Worm (Caenorhabditis elegans) whole organism, midembryonic: ENCODE measurements around the gene F13B12.6.

ENCODE experiments used
- cog-1 ChIP-seq: sonication (generic microtip); optimal IDR thresholded peaks from 2 replicates; lab custom pipeline; 2016; ENCODE audit warnings: missing genetic modification characterization, missing compliant biosample characterization
- flt-1 ChIP-seq: fragments of 200-800 bp; sonication (Bioruptor generic); IDR thresholded peaks from 2 replicates; pipeline ENCODE4 v1.3.6; 2022; ENCODE audit warnings: missing genetic modification characterization, missing compliant biosample characterization
- klf-2 ChIP-seq: fragments of 200-800 bp; sonication (Bioruptor generic); conservative IDR thresholded peaks from 2 replicates; pipeline ENCODE4 v1.3.6; 2022; ENCODE audit warnings: missing genetic modification reagents, missing genetic modification characterization, missing compliant biosample characterization
- med-1 ChIP-seq: sonication (generic microtip); optimal IDR thresholded peaks from 2 replicates; lab custom pipeline; 2017; ENCODE audit warnings: missing genetic modification characterization, mild to moderate bottlenecking, missing compliant biosample characterization, antibody characterized with exemption, missing genetic modification reagents; ENCODE audit not compliant: insufficient read depth
- ref-1 ChIP-seq: fragments of 200-800 bp; sonication (Bioruptor generic); conservative IDR thresholded peaks from 2 replicates; pipeline ENCODE4 v1.3.6; 2022; ENCODE audit warnings: missing genetic modification reagents, missing genetic modification characterization, missing compliant biosample characterization
- tab-1 ChIP-seq: fragments of 200-800 bp; sonication (Bioruptor generic); IDR thresholded peaks from 2 replicates; pipeline ENCODE4 v1.3.6; 2022; ENCODE audit warnings: missing genetic modification characterization, missing compliant biosample characterization
- ztf-23 ChIP-seq: fragments of 200-800 bp; sonication (Bioruptor generic); IDR thresholded peaks from 2 replicates; pipeline ENCODE4 v1.3.6; 2022; ENCODE audit warnings: missing genetic modification reagents, missing genetic modification characterization, missing compliant biosample characterization
- ztf-29 ChIP-seq: fragments of 200-800 bp; sonication (Bioruptor generic); IDR thresholded peaks from 2 replicates; pipeline ENCODE4 v1.3.6; 2022; ENCODE audit warnings: missing genetic modification reagents, missing genetic modification characterization, missing compliant biosample characterization

ce11 chrIV:10467347-10467746 is 49.7 kb upstream of the F13B12.6 start:
- TF ChIP-seq tab-1 (no peak), ztf-29 (GFP tag; lab: Robert Waterston, UW) (no peak), flt-1 (no peak), ztf-23 (GFP tag; lab: Robert Waterston, UW) (no peak), ref-1 (GFP tag; lab: Robert Waterston, UW) (no peak), med-1 (GFP tag; lab: Kevin White, UChicago) (no peak), cog-1 (tag; lab: Kevin White, UChicago) (no peak), klf-2 (GFP tag; lab: Robert Waterston, UW) (no peak)
